Fruit fly (Drosophila melanogaster) whole organism, prepupa: ENCODE results near the gene Cdc14.

Experiments
- Blimp-1 ChIP-seq: fragments of 200-800 bp; sonication (Bioruptor generic); optimal IDR thresholded peaks from 3 replicates; lab custom pipeline; 2017; ENCODE audit warnings: missing biosample characterization, missing genetic modification characterization, mild to moderate bottlenecking, moderate library complexity, missing genetic modification reagents
- CG10631 ChIP-seq: fragments of 200-800 bp; sonication (Bioruptor generic); optimal IDR thresholded peaks from 2 replicates; lab custom pipeline; 2016; ENCODE audit warnings: missing biosample characterization, missing genetic modification characterization
- CG11762 ChIP-seq: fragments of 200-800 bp; sonication (Bioruptor generic); optimal IDR thresholded peaks from 3 replicates; lab custom pipeline; 2016; ENCODE audit warnings: missing biosample characterization, missing genetic modification characterization; ENCODE audit not compliant: insufficient read depth
- CG1621 ChIP-seq: fragments of 200-800 bp; sonication (Bioruptor generic); optimal IDR thresholded peaks from 3 replicates; lab custom pipeline; 2018; ENCODE audit warnings: missing biosample characterization, mild to moderate bottlenecking, missing genetic modification characterization
- CG31627 ChIP-seq: fragments of 200-800 bp; sonication (Bioruptor generic); optimal IDR thresholded peaks from 3 replicates; lab custom pipeline; 2016; ENCODE audit warnings: missing biosample characterization, missing genetic modification characterization
- CG32006 ChIP-seq: fragments of 200-800 bp; sonication (Bioruptor generic); optimal IDR thresholded peaks from 3 replicates; lab custom pipeline; 2017; ENCODE audit warnings: missing biosample characterization, mild to moderate bottlenecking, missing genetic modification characterization
- CG4318 ChIP-seq: fragments of 200-800 bp; sonication (Bioruptor generic); optimal IDR thresholded peaks from 3 replicates; lab custom pipeline; 2017; ENCODE audit warnings: missing biosample characterization, mild to moderate bottlenecking, missing genetic modification characterization
- CG6163 ChIP-seq: fragments of 200-800 bp; sonication (Bioruptor generic); IDR thresholded peaks from 3 replicates; pipeline ENCODE4 v1.3.6; 2022; ENCODE audit warnings: missing biosample characterization, missing genetic modification characterization
- CG6276 ChIP-seq: fragments of 200-800 bp; sonication (Bioruptor generic); optimal IDR thresholded peaks from 2 replicates; lab custom pipeline; 2017; ENCODE audit warnings: missing biosample characterization, mild to moderate bottlenecking, missing genetic modification characterization
- CG6792 ChIP-seq: fragments of 200-800 bp; sonication (Bioruptor generic); optimal IDR thresholded peaks from 3 replicates; lab custom pipeline; 2016; ENCODE audit warnings: missing biosample characterization, missing genetic modification characterization
- CG6854 ChIP-seq: fragments of 200-800 bp; sonication (Bioruptor generic); optimal IDR thresholded peaks from 2 replicates; lab custom pipeline; 2017; ENCODE audit warnings: missing biosample characterization, mild to moderate bottlenecking, missing genetic modification characterization
- CG8119 ChIP-seq: fragments of 200-800 bp; sonication (Bioruptor generic); IDR thresholded peaks from 3 replicates; pipeline ENCODE4 v1.3.6; 2022; ENCODE audit warnings: missing biosample characterization, missing genetic modification characterization
- CG8632 ChIP-seq: fragments of 200-800 bp; sonication (Bioruptor generic); optimal IDR thresholded peaks from 3 replicates; lab custom pipeline; 2016; ENCODE audit warnings: missing biosample characterization, missing genetic modification characterization
- CG9139 ChIP-seq: fragments of 200-800 bp; sonication (Bioruptor generic); optimal IDR thresholded peaks from 3 replicates; lab custom pipeline; 2017; ENCODE audit warnings: missing biosample characterization, mild to moderate bottlenecking, missing genetic modification characterization
- Eip75B ChIP-seq: fragments of 200-800 bp; sonication (Bioruptor generic); optimal IDR thresholded peaks from 3 replicates; lab custom pipeline; 2016; ENCODE audit warnings: missing biosample characterization, missing genetic modification characterization
- Eip78C ChIP-seq: fragments of 200-800 bp; sonication (Bioruptor generic); peaks from one replicate; lab custom pipeline; 2016; ENCODE audit warnings: missing biosample characterization, missing genetic modification characterization
- Eip93F ChIP-seq: fragments of 200-800 bp; sonication (Bioruptor generic); optimal IDR thresholded peaks from 2 replicates; lab custom pipeline; 2016; ENCODE audit warnings: missing biosample characterization, mild to moderate bottlenecking, missing genetic modification characterization
- Ets21C ChIP-seq: fragments of 200-800 bp; sonication (Bioruptor generic); optimal IDR thresholded peaks from 3 replicates; lab custom pipeline; 2016; ENCODE audit warnings: missing biosample characterization, missing genetic modification characterization
- Ets96B ChIP-seq: fragments of 200-800 bp; optimal IDR thresholded peaks from 2 replicates; lab custom pipeline; 2019; ENCODE audit warnings: missing biosample characterization, mild to moderate bottlenecking, missing genetic modification characterization, moderate library complexity
- Hr38 ChIP-seq: sonication (Bioruptor generic); optimal IDR thresholded peaks from 2 replicates; lab custom pipeline; 2016; ENCODE audit warnings: missing biosample characterization, missing genetic modification characterization
- OdsH ChIP-seq: fragments of 200-800 bp; sonication (Bioruptor generic); optimal IDR thresholded peaks from 3 replicates; lab custom pipeline; 2016; ENCODE audit warnings: missing biosample characterization, missing genetic modification characterization
- Smox ChIP-seq: fragments of 200-800 bp; sonication (Bioruptor generic); optimal IDR thresholded peaks from 3 replicates; lab custom pipeline; 2016; ENCODE audit warnings: missing biosample characterization, missing genetic modification characterization
- Sox102F ChIP-seq: fragments of 200-800 bp; sonication (Bioruptor generic); optimal IDR thresholded peaks from 2 replicates; lab custom pipeline; 2016; ENCODE audit warnings: missing biosample characterization, mild to moderate bottlenecking, missing genetic modification characterization
- Sox15 ChIP-seq: fragments of 200-800 bp; sonication (Bioruptor generic); optimal IDR thresholded peaks from 3 replicates; lab custom pipeline; 2016; ENCODE audit warnings: missing biosample characterization, missing genetic modification characterization
- achi ChIP-seq: fragments of 200-800 bp; sonication (Bioruptor generic); optimal IDR thresholded peaks from 3 replicates; lab custom pipeline; 2016; ENCODE audit warnings: missing biosample characterization, missing genetic modification characterization
- cyc ChIP-seq: fragments of 200-800 bp; sonication (Bioruptor generic); optimal IDR thresholded peaks from 3 replicates; lab custom pipeline; 2016; ENCODE audit warnings: missing biosample characterization, missing genetic modification characterization
- dac ChIP-seq: fragments of 200-800 bp; sonication (Bioruptor generic); optimal IDR thresholded peaks from 2 replicates; lab custom pipeline; 2017; ENCODE audit warnings: missing biosample characterization, mild to moderate bottlenecking, missing genetic modification characterization
- eg ChIP-seq: fragments of 200-800 bp; sonication (Bioruptor generic); IDR thresholded peaks from 3 replicates; pipeline ENCODE4 v1.3.6; 2022; ENCODE audit warnings: missing biosample characterization, missing genetic modification characterization
- esn ChIP-seq: fragments of 200-800 bp; sonication (Bioruptor generic); optimal IDR thresholded peaks from 2 replicates; lab custom pipeline; 2016; ENCODE audit warnings: missing biosample characterization, mild to moderate bottlenecking, missing genetic modification characterization, moderate library complexity
- fd59A ChIP-seq: fragments of 200-800 bp; sonication (Bioruptor generic); optimal IDR thresholded peaks from 2 replicates; lab custom pipeline; 2017; ENCODE audit warnings: missing biosample characterization, mild to moderate bottlenecking, missing genetic modification characterization, missing genetic modification reagents
- fd85E ChIP-seq: fragments of 200-800 bp; sonication (Bioruptor generic); optimal IDR thresholded peaks from 3 replicates; lab custom pipeline; 2016; ENCODE audit warnings: missing biosample characterization, missing genetic modification characterization
- lz ChIP-seq: fragments of 200-800 bp; sonication (Bioruptor generic); optimal IDR thresholded peaks from 3 replicates; lab custom pipeline; 2016; ENCODE audit warnings: missing biosample characterization, missing genetic modification characterization
- pdm3 ChIP-seq: fragments of 200-800 bp; sonication (Bioruptor generic); optimal IDR thresholded peaks from 3 replicates; lab custom pipeline; 2016; ENCODE audit warnings: missing biosample characterization, missing genetic modification characterization
- salr ChIP-seq, 2 experiments: fragments of 200-800 bp; sonication (Bioruptor generic); optimal IDR thresholded peaks; 3 replicates each; lab custom pipeline; 2016 to 2018; ENCODE audit warnings: missing biosample characterization in 2 of 2, missing genetic modification characterization in 2 of 2, mild to moderate bottlenecking in 1 of 2
- spab ChIP-seq: fragments of 200-800 bp; sonication (Bioruptor generic); optimal IDR thresholded peaks from 2 replicates; lab custom pipeline; 2017; ENCODE audit warnings: missing biosample characterization, mild to moderate bottlenecking, missing genetic modification characterization, missing genetic modification reagents
- svp ChIP-seq: fragments of 200-800 bp; sonication (Bioruptor generic); peaks from one replicate; lab custom pipeline; 2016; ENCODE audit warnings: missing biosample characterization, missing genetic modification characterization
- vri ChIP-seq: fragments of 200-800 bp; sonication (Bioruptor generic); optimal IDR thresholded peaks from 3 replicates; lab custom pipeline; 2016; ENCODE audit warnings: missing biosample characterization, mild to moderate bottlenecking, missing genetic modification characterization

The Cdc14 gene

dm6 chr2L:7799804-7800433 lies 10.6 kb downstream of the Cdc14 start, which contains the start of the genes Herp and r2d2 (continued):
- TF ChIP-seq CG4318 (GFP tag; lab: Kevin White, UChicago) (peak; percentile 73), CG11762 (GFP tag; lab: Kevin White, UChicago) (peak; percentile 76), achi (GFP tag; lab: Kevin White, UChicago) (peak; percentile 88), Eip78C (GFP tag; lab: Kevin White, UChicago) (peak; percentile 92), svp (peak; percentile 99), Eip75B (GFP tag; lab: Kevin White, UChicago) (peak; percentile 87), fd59A (GFP tag; lab: Kevin White, UChicago) (peak; percentile 77), CG6792 (GFP tag; lab: Kevin White, UChicago) (peak; percentile 84), CG32006 (peak; percentile 84), CG9139 (GFP tag; lab: Kevin White, UChicago) (peak; percentile 77), Blimp-1 (GFP tag; lab: Kevin White, UChicago) (peak; percentile 73), Sox102F (GFP tag; lab: Kevin White, UChicago) (peak; percentile 81), CG10631 (GFP tag; lab: Kevin White, UChicago) (peak; percentile 88), CG8119 (peak; percentile 70), Ets21C (GFP tag; lab: Kevin White, UChicago) (peak; percentile 86), CG6854 (peak; percentile 82), spab (peak; percentile 65), salr (GFP tag; optimal IDR thresholded peaks at IDR 0.05; lab: Kevin White, UChicago) (peak; percentile 69 to 83), CG6163 (peak; percentile 88), pdm3 (GFP tag; lab: Kevin White, UChicago) (peak; percentile 86), Sox15 (peak; percentile 86), fd85E (GFP tag; lab: Kevin White, UChicago) (no peak), lz (GFP tag; lab: Kevin White, UChicago) (peak; percentile 92), OdsH (peak; percentile 89), cyc (peak; percentile 86), CG8632 (GFP tag; lab: Kevin White, UChicago) (peak; percentile 77), CG6276 (no peak)

dm6 chr2L:7795859-7796258 lies 14.6 kb downstream of the Cdc14 start, which contains the start of gene LKRSDH:
LKRSDH (minus strand) TSS chr2L:7795959.
- no peak for TF ChIP-seq vri (GFP tag; lab: Kevin White, UChicago)
- peak; percentile 35 for TF ChIP-seq svp
- TF ChIP-seq, all 60 proteins: peak for 1

dm6 chr2L:7794689-7795475 lies 15.6 kb downstream of the Cdc14 start:
- TF ChIP-seq esn (GFP tag; lab: Kevin White, UChicago) (no peak), Hr38 (GFP tag; lab: Kevin White, UChicago) (no peak), CG8632 (GFP tag; lab: Kevin White, UChicago) (no peak), eg (no peak), CG31627 (no peak), CG10631 (GFP tag; lab: Kevin White, UChicago) (no peak), vri (GFP tag; lab: Kevin White, UChicago) (no peak), spab (no peak), Smox (GFP tag; lab: Kevin White, UChicago) (no peak), Sox102F (GFP tag; lab: Kevin White, UChicago) (no peak), Ets96B (tag; lab: Kevin White, UChicago) (no peak), Eip93F (GFP tag; lab: Kevin White, UChicago) (no peak), CG1621 (tag; lab: Kevin White, UChicago) (no peak), fd85E (GFP tag; lab: Kevin White, UChicago) (no peak), lz (GFP tag; lab: Kevin White, UChicago) (no peak), dac (GFP tag; lab: Kevin White, UChicago) (no peak)
